Fruit fly (Drosophila melanogaster): ENCODE results near the gene ymp.

dm6 chr3R:25630541-25630940 is 21.6 kb upstream of the ymp start:
- TF ChIP-seq slou (GFP tag; optimal IDR thresholded peaks at IDR 0.05) (no peak), eve (GFP tag; optimal IDR thresholded peaks at IDR 0.05) (no peak), fu2 (GFP tag; optimal IDR thresholded peaks at IDR 0.05) (no peak), ara (GFP tag; IDR thresholded peaks at IDR 0.05) (no peak), Dp (GFP tag; optimal IDR thresholded peaks at IDR 0.05) (no peak), sens-2 (GFP tag; IDR thresholded peaks at IDR 0.05) (no peak), CG10147 (GFP tag; optimal IDR thresholded peaks at IDR 0.05) (peak; percentile 25), Xbp1 (GFP tag; optimal IDR thresholded peaks at IDR 0.05) (no peak)

All from whole organism, embryonic.